Worm (Caenorhabditis elegans) whole organism, young adult: Measurements from ENCODE around the gene H12I13.6.

Experiments
- C17E4.6 ChIP-seq: fragments of 200-800 bp; sonication (Bioruptor generic); IDR thresholded peaks from 2 replicates; pipeline ENCODE4 v1.3.6; 2022; ENCODE audit warnings: missing genetic modification reagents, missing genetic modification characterization, missing compliant biosample characterization
- K11D2.4 ChIP-seq: fragments of 200-800 bp; sonication (Bioruptor generic); IDR thresholded peaks from 2 replicates; pipeline ENCODE4 v1.3.6; 2022; ENCODE audit warnings: missing genetic modification reagents, missing genetic modification characterization, missing compliant biosample characterization
- T07F8.4 ChIP-seq: sonication (generic microtip); optimal IDR thresholded peaks from 2 replicates; lab custom pipeline; 2016; ENCODE audit warnings: mild to moderate bottlenecking, missing genetic modification characterization, moderate library complexity, missing compliant biosample characterization
- cebp-1 ChIP-seq, 2 experiments: fragments of 200-800 bp in 1 of 2; sonication (Bioruptor generic) in 1 of 2; sonication (generic microtip) in 1 of 2; IDR thresholded peaks in 1 of 2; optimal IDR thresholded peaks in 1 of 2; 2 replicates each; pipeline versions ENCODE4 v1.3.6 to Lab custom; 2017 to 2022; ENCODE audit warnings: missing compliant biosample characterization in 2 of 2, missing genetic modification characterization in 2 of 2, mild to moderate bottlenecking in 1 of 2, missing genetic modification reagents in 1 of 2, moderate library complexity in 1 of 2
- hlh-12 ChIP-seq: sonication (generic microtip); optimal IDR thresholded peaks from 2 replicates; lab custom pipeline; 2016; ENCODE audit warnings: missing genetic modification characterization, missing compliant biosample characterization
- hmg-1.2 ChIP-seq: fragments of 200-800 bp; sonication (Bioruptor generic); IDR thresholded peaks from 2 replicates; pipeline ENCODE4 v1.3.6; 2022; ENCODE audit warnings: missing genetic modification reagents, missing genetic modification characterization, missing compliant biosample characterization
- lsl-1 ChIP-seq: fragments of 200-800 bp; sonication (Bioruptor generic); optimal IDR thresholded peaks from 2 replicates; lab custom pipeline; 2018; ENCODE audit warnings: mild to moderate bottlenecking, missing genetic modification characterization, moderate library complexity, missing compliant biosample characterization
- madf-6 ChIP-seq: fragments of 200-800 bp; sonication (Bioruptor generic); IDR thresholded peaks from 2 replicates; pipeline ENCODE4 v1.3.6; 2022; ENCODE audit warnings: missing genetic modification reagents, missing genetic modification characterization, missing compliant biosample characterization
- madf-8 ChIP-seq: fragments of 200-800 bp; sonication (Bioruptor generic); conservative IDR thresholded peaks from 2 replicates; pipeline ENCODE4 v1.3.6; 2022; ENCODE audit warnings: missing genetic modification reagents, missing genetic modification characterization, missing compliant biosample characterization
- mcd-1 ChIP-seq: fragments of 200-800 bp; sonication (Bioruptor generic); IDR thresholded peaks from 2 replicates; pipeline ENCODE4 v1.3.6; 2022; ENCODE audit warnings: missing genetic modification reagents, missing genetic modification characterization, missing compliant biosample characterization
- nhr-120 ChIP-seq: fragments of 200-800 bp; sonication (Bioruptor generic); IDR thresholded peaks from 2 replicates; pipeline ENCODE4 v1.3.6; 2022; ENCODE audit warnings: missing genetic modification characterization, missing compliant biosample characterization
- unc-62 ChIP-seq: fragments of 150-350 bp; optimal IDR thresholded peaks from 2 replicates; lab custom pipeline; 2014; ENCODE audit warnings: missing biosample characterization, missing genetic modification reagents, missing genetic modification characterization
- xnd-1 ChIP-seq: sonication (generic microtip); optimal IDR thresholded peaks from 2 replicates; lab custom pipeline; 2016; ENCODE audit warnings: missing genotype, missing genetic modification reagents, missing genetic modification characterization, missing compliant biosample characterization

H12I13.6 gene

ce11 chrII:6122641-6123424 lies 45.1 kb downstream of the H12I13.6 start (continued):
- TF ChIP-seq xnd-1 (tag; lab: Kevin White, UChicago) = peak; percentile 84
- TF ChIP-seq lsl-1 (GFP tag; lab: Kevin White, UChicago) = peak; percentile 79
- TF ChIP-seq T07F8.4 (tag; lab: Kevin White, UChicago) = no peak
- TF ChIP-seq, all 124 proteins: peak for 11

DNA sequence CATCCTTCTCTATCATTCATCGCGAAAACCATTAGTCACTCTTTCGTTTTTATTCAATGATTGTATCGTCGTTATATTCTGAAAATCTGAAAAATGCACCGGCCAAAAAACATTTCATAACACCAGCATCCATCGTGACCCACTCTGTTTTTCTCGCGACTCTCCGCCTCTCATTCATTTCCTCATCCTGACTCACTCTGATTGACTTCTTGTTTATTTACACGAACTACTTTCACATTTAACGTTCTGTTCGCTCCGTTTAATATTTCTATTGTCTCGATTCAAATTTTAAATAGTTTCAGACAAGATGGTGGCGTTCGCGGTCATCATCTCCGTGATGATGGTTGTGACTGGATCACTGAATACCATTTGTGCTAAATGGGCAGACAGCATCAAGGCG lies 45.8 kb downstream of the H12I13.6 start, which contains the start of gene C29H12.2:
Gene C29H12.2, plus strand, starts transcription at position 297 of the 400 bp plus-strand sequence.
- TF ChIP-seq nhr-120 (GFP tag; lab: Robert Waterston, UW) (no peak), unc-62 (no peak), hmg-1.2 (GFP tag; lab: Robert Waterston, UW) (no peak), cebp-1 (GFP tag; IDR thresholded peaks at IDR 0.05; lab: Robert Waterston, UW) (peak; percentile 73; the same call in 1 of the 2 replicates), cebp-1 (tag; optimal IDR thresholded peaks at IDR 0.05; lab: Kevin White, UChicago) (peak; percentile 86), mcd-1 (GFP tag; lab: Robert Waterston, UW) (no peak), K11D2.4 (GFP tag; lab: Robert Waterston, UW) (no peak)
- TF ChIP-seq, all 124 proteins: peak for 1

- TF ChIP-seq C17E4.6 (GFP tag; lab: Robert Waterston, UW) (no peak), hlh-12 (no peak), madf-6 (GFP tag; lab: Robert Waterston, UW) (peak; percentile 39; the same call in 1 of the 2 replicates), madf-8 (GFP tag; lab: Robert Waterston, UW) (0 out of 2 replicates have a peak, but pooled peaks have one; percentile 8)
Measured at ce11 chrII:6125259-6125658, 47.6 kb downstream of the H12I13.6 start, which contains the start of gene rars-2. rars-2 (plus strand) TSS chrII:6125559.
